Worm (Caenorhabditis elegans) whole organism, L4 larva: ENCODE measurements around the gene R07B7.12.

Experiments
- hlh-11 ChIP-seq: fragments of 200-800 bp; sonication (Bioruptor generic); optimal IDR thresholded peaks from 2 replicates; lab custom pipeline; 2018; ENCODE audit warnings: mild to moderate bottlenecking, missing genetic modification characterization, missing compliant biosample characterization
- unc-39 ChIP-seq: sonication (generic microtip); optimal IDR thresholded peaks from 2 replicates; lab custom pipeline; 2017; ENCODE audit warnings: missing biosample characterization, missing genetic modification characterization

- TF ChIP-seq hlh-11 (no peak), unc-39 (tag; lab: Kevin White, UChicago) (no peak)
Measured at ce11 chrV:12065859-12066258, 23.0 kb upstream of the R07B7.12 start.
